Fruit fly (Drosophila melanogaster) whole organism, embryonic: Measurements from ENCODE around the gene CG8292.

Experiments
- ATbp ChIP-seq: fragments of 200-800 bp; sonication (Bioruptor generic); optimal IDR thresholded peaks from 2 replicates; lab custom pipeline; 2017; ENCODE audit warnings: missing biosample characterization, mild to moderate bottlenecking, missing genetic modification characterization, missing genetic modification reagents
- Atf6 ChIP-seq: fragments of 200-800 bp; sonication (Bioruptor generic); IDR thresholded peaks from 2 replicates; pipeline ENCODE4 v1.3.6; 2022; ENCODE audit warnings: missing biosample characterization, missing genetic modification characterization
- Awh ChIP-seq: fragments of 200-800 bp; sonication (Bioruptor generic); IDR thresholded peaks from 2 replicates; pipeline ENCODE4, ENCODE4 v1.3.6; 2022; ENCODE audit warnings: missing biosample characterization, missing genetic modification characterization
- CG12104 ChIP-seq: fragments of 200-800 bp; sonication (Bioruptor generic); optimal IDR thresholded peaks from 3 replicates; lab custom pipeline; 2016; ENCODE audit warnings: missing biosample characterization, missing genetic modification characterization
- CG12391 ChIP-seq: fragments of 200-800 bp; sonication (Bioruptor generic); optimal IDR thresholded peaks from 3 replicates; lab custom pipeline; 2018; ENCODE audit warnings: missing biosample characterization, mild to moderate bottlenecking, missing genetic modification characterization, moderate library complexity
- CG15514 ChIP-seq: fragments of 200-800 bp; sonication (Bioruptor generic); optimal IDR thresholded peaks from 3 replicates; lab custom pipeline; 2017; ENCODE audit warnings: missing biosample characterization, missing genetic modification characterization, mild to moderate bottlenecking, moderate library complexity, missing genetic modification reagents
- CG1832 ChIP-seq: fragments of 200-800 bp; sonication (Bioruptor generic); optimal IDR thresholded peaks from 2 replicates; lab custom pipeline; 2017; ENCODE audit warnings: missing biosample characterization, mild to moderate bottlenecking, missing genetic modification characterization, inconsistent platforms
- CG2116 ChIP-seq: fragments of 200-800 bp; sonication (Bioruptor generic); optimal IDR thresholded peaks from 3 replicates; lab custom pipeline; 2018; ENCODE audit warnings: missing biosample characterization, mild to moderate bottlenecking, missing genetic modification characterization
- CG2120 ChIP-seq: fragments of 200-800 bp; sonication (Bioruptor generic); optimal IDR thresholded peaks from 3 replicates; lab custom pipeline; 2016; ENCODE audit warnings: missing biosample characterization, missing genetic modification characterization
- CG30020 ChIP-seq: fragments of 200-800 bp; optimal IDR thresholded peaks from 2 replicates; lab custom pipeline; 2019; ENCODE audit warnings: missing biosample characterization, mild to moderate bottlenecking, missing genetic modification characterization, moderate library complexity
- CG30403 ChIP-seq: fragments of 200-800 bp; sonication (Bioruptor generic); optimal IDR thresholded peaks from 3 replicates; lab custom pipeline; 2016; ENCODE audit warnings: missing biosample characterization, missing genetic modification characterization
- CG31365 ChIP-seq: fragments of 200-800 bp; sonication (Bioruptor generic); optimal IDR thresholded peaks from 2 replicates; lab custom pipeline; 2018; ENCODE audit warnings: missing biosample characterization, mild to moderate bottlenecking, missing genetic modification characterization
- CG32532 ChIP-seq: fragments of 200-800 bp; sonication (Bioruptor generic); IDR thresholded peaks from 2 replicates; pipeline ENCODE4 v1.3.6; 2022; ENCODE audit warnings: missing biosample characterization, missing genetic modification characterization
- CG34224 ChIP-seq: fragments of 200-800 bp; sonication (Bioruptor generic); IDR thresholded peaks from 3 replicates; pipeline ENCODE4 v1.3.6; 2022; ENCODE audit warnings: missing biosample characterization, missing genetic modification characterization; ENCODE audit not compliant: partially characterized antibody
- CG43689 ChIP-seq: fragments of 200-800 bp; sonication (Bioruptor generic); IDR thresholded peaks from 2 replicates; pipeline ENCODE4 v1.3.6; 2022; ENCODE audit warnings: missing biosample characterization, missing genetic modification characterization
- CG6683 ChIP-seq: fragments of 200-800 bp; sonication (Bioruptor generic); optimal IDR thresholded peaks from 2 replicates; lab custom pipeline; 2017; ENCODE audit warnings: missing biosample characterization, mild to moderate bottlenecking, missing genetic modification characterization, missing genetic modification reagents
- CG7357 ChIP-seq: fragments of 200-800 bp; sonication (Bioruptor generic); IDR thresholded peaks from 3 replicates; pipeline ENCODE4 v1.3.6; 2022; ENCODE audit warnings: missing biosample characterization, missing genetic modification characterization
- CG7786 ChIP-seq: fragments of 200-800 bp; sonication (Bioruptor generic); optimal IDR thresholded peaks from 2 replicates; lab custom pipeline; 2016; ENCODE audit warnings: missing biosample characterization, missing genetic modification characterization
- CG7963 ChIP-seq: fragments of 200-800 bp; sonication (Bioruptor generic); IDR thresholded peaks from 3 replicates; pipeline ENCODE4 v1.3.6; 2022; ENCODE audit warnings: missing biosample characterization, missing genetic modification characterization; ENCODE audit not compliant: partially characterized antibody
- CG8924 ChIP-seq: fragments of 200-800 bp; optimal IDR thresholded peaks from 3 replicates; lab custom pipeline; 2019; ENCODE audit warnings: missing biosample characterization, mild to moderate bottlenecking, missing genetic modification characterization, moderate library complexity
- CG9215 ChIP-seq: fragments of 200-800 bp; sonication (Bioruptor generic); IDR thresholded peaks from 2 replicates; pipeline ENCODE4 v1.3.6; 2022; ENCODE audit warnings: missing biosample characterization, missing genetic modification characterization
- Doc2 ChIP-seq: fragments of 200-800 bp; sonication (Bioruptor generic); IDR thresholded peaks from 2 replicates; pipeline ENCODE4 v1.3.6; 2022; ENCODE audit warnings: missing biosample characterization, missing genetic modification characterization
- ERR ChIP-seq: fragments of 200-800 bp; sonication (Bioruptor generic); optimal IDR thresholded peaks from 2 replicates; lab custom pipeline; 2016; ENCODE audit warnings: missing biosample characterization, missing genetic modification characterization
- HLH54F ChIP-seq: fragments of 200-800 bp; sonication (Bioruptor generic); optimal IDR thresholded peaks from 3 replicates; lab custom pipeline; 2016; ENCODE audit warnings: missing biosample characterization, missing genetic modification characterization
- MBD-R2 ChIP-seq: fragments of 200-800 bp; sonication (Bioruptor generic); IDR thresholded peaks from 2 replicates; pipeline ENCODE4 v1.3.6; 2022; ENCODE audit warnings: missing biosample characterization, missing genetic modification characterization
- MTF-1 ChIP-seq: fragments of 200-800 bp; sonication (Bioruptor generic); optimal IDR thresholded peaks from 2 replicates; lab custom pipeline; 2018; ENCODE audit warnings: missing biosample characterization, mild to moderate bottlenecking, missing genetic modification characterization, borderline replicate concordance
- Mrtf ChIP-seq: fragments of 200-800 bp; sonication (Bioruptor generic); IDR thresholded peaks from 3 replicates; pipeline ENCODE4 v1.3.6; 2022; ENCODE audit warnings: missing biosample characterization, missing genetic modification characterization
- Nf-YC ChIP-seq: fragments of 200-800 bp; optimal IDR thresholded peaks from 3 replicates; lab custom pipeline; 2019; ENCODE audit warnings: missing biosample characterization, mild to moderate bottlenecking, missing genetic modification characterization, moderate library complexity
- NfI ChIP-seq: fragments of 200-800 bp; sonication (Bioruptor generic); optimal IDR thresholded peaks from 3 replicates; lab custom pipeline; 2018; ENCODE audit warnings: missing biosample characterization, mild to moderate bottlenecking, missing genetic modification characterization, moderate library complexity
- Oli ChIP-seq: fragments of 200-800 bp; sonication (Bioruptor generic); optimal IDR thresholded peaks from 2 replicates; lab custom pipeline; 2018; ENCODE audit warnings: missing biosample characterization, mild to moderate bottlenecking, missing genetic modification characterization, moderate library complexity
- Optix ChIP-seq: fragments of 200-800 bp; sonication (Bioruptor generic); IDR thresholded peaks from 3 replicates; pipeline ENCODE4 v1.3.6; 2022; ENCODE audit warnings: missing biosample characterization, missing genetic modification characterization
- PHDP ChIP-seq: fragments of 200-800 bp; sonication (Bioruptor generic); optimal IDR thresholded peaks from 3 replicates; lab custom pipeline; 2018; ENCODE audit warnings: missing biosample characterization, mild to moderate bottlenecking, missing genetic modification characterization, moderate library complexity
- Poxn ChIP-seq: fragments of 200-800 bp; sonication (Bioruptor generic); IDR thresholded peaks from 2 replicates; pipeline ENCODE4 v1.3.6; 2022; ENCODE audit warnings: missing biosample characterization, missing genetic modification characterization
- Spps ChIP-seq: fragments of 200-800 bp; sonication (Bioruptor generic); optimal IDR thresholded peaks from 2 replicates; lab custom pipeline; 2018; ENCODE audit warnings: missing biosample characterization, mild to moderate bottlenecking, missing genetic modification characterization
- ato ChIP-seq: fragments of 200-800 bp; sonication (Bioruptor generic); IDR thresholded peaks from 2 replicates; pipeline ENCODE4 v1.3.6; 2022; ENCODE audit warnings: missing biosample characterization, missing genetic modification characterization; ENCODE audit not compliant: partially characterized antibody
- az2 ChIP-seq: fragments of 200-800 bp; sonication (Bioruptor generic); optimal IDR thresholded peaks from 3 replicates; lab custom pipeline; 2016; ENCODE audit warnings: missing biosample characterization, missing genetic modification characterization
- cad ChIP-seq: fragments of >200 bp; optimal IDR thresholded peaks from 2 replicates; lab custom pipeline; 2017; ENCODE audit warnings: missing biosample characterization, missing genetic modification characterization
- chinmo ChIP-seq: fragments of 200-800 bp; sonication (Bioruptor generic); IDR thresholded peaks from 4 replicates; pipeline ENCODE4 v1.3.6; 2022; ENCODE audit warnings: missing biosample characterization, missing genetic modification characterization; ENCODE audit not compliant: partially characterized antibody
- dmrt99B ChIP-seq: fragments of 200-800 bp; sonication (Bioruptor generic); optimal IDR thresholded peaks from 2 replicates; lab custom pipeline; 2018; ENCODE audit warnings: missing biosample characterization, mild to moderate bottlenecking, missing genetic modification characterization, moderate library complexity
- fd3F ChIP-seq: fragments of 200-800 bp; sonication (Bioruptor generic); optimal IDR thresholded peaks from 2 replicates; lab custom pipeline; 2018; ENCODE audit warnings: missing biosample characterization, mild to moderate bottlenecking, missing genetic modification characterization, moderate library complexity
- fu2 ChIP-seq: fragments of 200-800 bp; sonication (Bioruptor generic); optimal IDR thresholded peaks from 2 replicates; lab custom pipeline; 2016; ENCODE audit warnings: missing biosample characterization, missing genetic modification characterization
- kay ChIP-seq: fragments of 200-800 bp; sonication (Bioruptor generic); optimal IDR thresholded peaks from 2 replicates; lab custom pipeline; 2016; ENCODE audit warnings: missing biosample characterization, missing genetic modification characterization
- nom ChIP-seq: fragments of 200-800 bp; sonication (Bioruptor generic); optimal IDR thresholded peaks from 2 replicates; lab custom pipeline; 2017; ENCODE audit warnings: missing biosample characterization, missing genetic modification characterization, mild to moderate bottlenecking, moderate library complexity, missing genetic modification reagents
- onecut ChIP-seq: fragments of 200-800 bp; sonication (Bioruptor generic); IDR thresholded peaks from 2 replicates; pipeline ENCODE4 v1.3.6; 2022; ENCODE audit warnings: missing biosample characterization, missing genetic modification characterization
- sc ChIP-seq, 3 experiments: fragments of >200 bp in 2 of 3; fragments of 200-800 bp in 1 of 3; sonication (Bioruptor generic) in 1 of 3; optimal IDR thresholded peaks; 2 replicates in 2 of 3; 3 replicates in 1 of 3; lab custom pipeline; 2017; ENCODE audit warnings: mild to moderate bottlenecking in 1 of 3, missing biosample characterization in 1 of 3, missing genetic modification characterization in 1 of 3, missing genetic modification reagents in 1 of 3
- shn ChIP-seq: fragments of 200-800 bp; sonication (Bioruptor generic); optimal IDR thresholded peaks from 3 replicates; lab custom pipeline; 2016; ENCODE audit warnings: missing biosample characterization, missing genetic modification characterization
- toy ChIP-seq: fragments of 200-800 bp; sonication (Bioruptor generic); IDR thresholded peaks from 2 replicates; pipeline ENCODE4 v1.3.6; 2022; ENCODE audit warnings: missing biosample characterization, missing genetic modification characterization
- vnd ChIP-seq: fragments of 200-800 bp; sonication (Bioruptor generic); IDR thresholded peaks from 3 replicates; pipeline ENCODE4 v1.3.6; 2022; ENCODE audit warnings: missing biosample characterization, missing genetic modification characterization; ENCODE audit not compliant: partially characterized antibody
- zfh1 ChIP-seq: fragments of 200-800 bp; sonication (Bioruptor generic); IDR thresholded peaks from 3 replicates; pipeline ENCODE4 v1.3.6; 2022; ENCODE audit warnings: missing biosample characterization, missing genetic modification characterization

Gene CG8292

dm6 chr2L:8202569-8202968, 15.2 kb downstream of the CG8292 start:
- peak; percentile 69 for TF ChIP-seq nom (GFP tag; lab: Kevin White, UChicago)
- TF ChIP-seq PHDP (tag; lab: Kevin White, UChicago) = no peak

DNA sequence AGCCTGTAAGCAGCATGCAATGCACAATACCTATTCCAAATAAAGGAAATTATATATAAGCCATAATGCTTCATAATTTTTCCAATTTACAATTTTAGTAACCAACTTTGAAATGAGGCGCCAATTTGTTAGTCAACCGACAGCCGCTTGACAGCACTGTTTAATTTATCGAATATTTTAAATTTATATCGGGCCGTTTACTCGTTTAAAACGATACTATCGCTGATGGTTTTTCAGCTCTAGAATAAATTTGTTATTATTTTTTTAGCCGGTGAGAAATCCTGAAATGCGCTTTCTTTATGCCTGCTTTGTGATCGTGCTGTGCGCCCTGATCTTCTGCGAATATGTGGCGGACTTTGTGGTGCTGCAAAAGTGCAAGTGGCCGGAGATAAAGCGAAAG, 19.1 kb downstream of the CG8292 start, which contains the start of gene PGAP5:
PGAP5 (plus strand) TSS at position 126 of the 400 bp plus-strand sequence.
- TF ChIP-seq CG34224 (GFP tag; lab: Robert Waterston, UW) = peak; percentile 98
- TF ChIP-seq fu2 (GFP tag; lab: Kevin White, UChicago) = peak; percentile 20
- TF ChIP-seq HLH54F (GFP tag; lab: Kevin White, UChicago) = no peak
- TF ChIP-seq Oli (tag; lab: Kevin White, UChicago) = no peak
- TF ChIP-seq shn (GFP tag; lab: Kevin White, UChicago) = no peak
- TF ChIP-seq chinmo = peak; percentile 93
- TF ChIP-seq az2 (GFP tag; lab: Kevin White, UChicago) = no peak
- no peak for TF ChIP-seq onecut (GFP tag; lab: Robert Waterston, UW)
- no peak for TF ChIP-seq cad (GFP tag; lab: Kevin White, UChicago)
- peak; percentile 85 for TF ChIP-seq ato (GFP tag; lab: Robert Waterston, UW)
- TF ChIP-seq CG32532 (GFP tag; lab: Robert Waterston, UW) = 0 out of 2 replicates have a peak, but pooled peaks have one; percentile 25
- no peak for TF ChIP-seq Atf6 (GFP tag; lab: Robert Waterston, UW)
- no peak for TF ChIP-seq CG30020 (tag; lab: Kevin White, UChicago)
- TF ChIP-seq CG43689 (GFP tag; lab: Robert Waterston, UW) = no peak
- no peak for TF ChIP-seq CG6683
- TF ChIP-seq fd3F = no peak
- no peak for TF ChIP-seq CG12391 (tag; lab: Kevin White, UChicago)
- TF ChIP-seq CG1832 (GFP tag; lab: Kevin White, UChicago) = no peak
- TF ChIP-seq Nf-YC (tag; lab: Kevin White, UChicago) = no peak
- peak; percentile 32 for TF ChIP-seq CG30403
- TF ChIP-seq Spps (tag; lab: Kevin White, UChicago) = no peak
- TF ChIP-seq vnd (GFP tag; lab: Robert Waterston, UW) = peak; percentile 87
- TF ChIP-seq Awh (GFP tag; lab: Robert Waterston, UW) = no peak
- TF ChIP-seq CG31365 (tag; lab: Kevin White, UChicago) = no peak
- no peak for TF ChIP-seq kay (GFP tag; lab: Kevin White, UChicago)
- peak; percentile 21 for TF ChIP-seq CG7786 (GFP tag; lab: Kevin White, UChicago)
- TF ChIP-seq CG2116 (GFP tag; lab: Kevin White, UChicago) = peak; percentile 56
- TF ChIP-seq CG9215 (GFP tag; lab: Robert Waterston, UW) = no peak
- peak; percentile 85 for TF ChIP-seq CG7963 (GFP tag; lab: Robert Waterston, UW)
- no peak for TF ChIP-seq zfh1 (GFP tag; lab: Robert Waterston, UW)
- TF ChIP-seq MTF-1 = no peak
- TF ChIP-seq Poxn (GFP tag; lab: Robert Waterston, UW) = no peak
- TF ChIP-seq ERR = no peak
- no peak for TF ChIP-seq CG8924 (tag; lab: Kevin White, UChicago)
- TF ChIP-seq CG2120 = peak; percentile 60
- no peak for TF ChIP-seq NfI (GFP tag; lab: Kevin White, UChicago)
- no peak for TF ChIP-seq ATbp (GFP tag; lab: Kevin White, UChicago)
- peak; percentile 93 for TF ChIP-seq MBD-R2 (GFP tag; lab: Robert Waterston, UW)
- TF ChIP-seq Doc2 (GFP tag; lab: Robert Waterston, UW) = no peak
- no peak for TF ChIP-seq Optix
- no peak for TF ChIP-seq dmrt99B (tag; lab: Kevin White, UChicago)
- no peak for TF ChIP-seq Mrtf
- no peak for TF ChIP-seq CG12104
- no peak for TF ChIP-seq CG7357 (GFP tag; lab: Robert Waterston, UW)
- TF ChIP-seq sc (optimal IDR thresholded peaks at IDR 0.05; lab: Kevin White, UChicago) = no peak
- no peak for TF ChIP-seq sc (GFP tag; optimal IDR thresholded peaks at IDR 0.05; lab: Kevin White, UChicago)
- TF ChIP-seq CG15514 (GFP tag; lab: Kevin White, UChicago) = peak; percentile 69
- no peak for TF ChIP-seq toy (GFP tag; lab: Robert Waterston, UW)
